Fruit fly (Drosophila melanogaster) whole organism, adult: Measurements from ENCODE around the gene fau.

ENCODE experiments used
- CG11617 ChIP-seq: fragments of 200-800 bp; sonication (Bioruptor generic); optimal IDR thresholded peaks from 2 replicates; lab custom pipeline; 2017; ENCODE audit warnings: mild to moderate bottlenecking, missing biosample characterization, missing genetic modification reagents, missing genetic modification characterization
- CG12768 ChIP-seq: fragments of 200-800 bp; sonication (Bioruptor generic); optimal IDR thresholded peaks from 2 replicates; lab custom pipeline; 2017; ENCODE audit warnings: missing biosample characterization, missing genetic modification characterization, mild to moderate bottlenecking, moderate library complexity, missing genetic modification reagents
- CG14711 ChIP-seq: fragments of 200-800 bp; sonication (Bioruptor generic); optimal IDR thresholded peaks from 2 replicates; lab custom pipeline; 2018; ENCODE audit warnings: missing biosample characterization, mild to moderate bottlenecking, missing genetic modification characterization, moderate library complexity
- CG1620 ChIP-seq: fragments of 200-800 bp; sonication (Bioruptor generic); optimal IDR thresholded peaks from 2 replicates; lab custom pipeline; 2016; ENCODE audit warnings: missing biosample characterization, missing genetic modification characterization
- CG7045 ChIP-seq: fragments of 200-800 bp; sonication (Bioruptor generic); optimal IDR thresholded peaks from 2 replicates; lab custom pipeline; 2017; ENCODE audit warnings: missing biosample characterization, mild to moderate bottlenecking, missing genetic modification characterization
- Clk ChIP-seq: fragments of 200-800 bp; sonication (Bioruptor generic); optimal IDR thresholded peaks from 2 replicates; lab custom pipeline; 2017; ENCODE audit warnings: missing biosample characterization, missing genetic modification characterization
- Crg-1 ChIP-seq: fragments of 200-800 bp; sonication (Bioruptor generic); optimal IDR thresholded peaks from 2 replicates; lab custom pipeline; 2016; ENCODE audit warnings: missing biosample characterization, missing genetic modification characterization
- Hr96 ChIP-seq: fragments of 200-800 bp; sonication (Bioruptor generic); optimal IDR thresholded peaks from 2 replicates; lab custom pipeline; 2016; ENCODE audit warnings: missing biosample characterization, missing genetic modification characterization
- Mnt ChIP-seq: fragments of 200-800 bp; sonication (Bioruptor generic); optimal IDR thresholded peaks from 2 replicates; lab custom pipeline; 2016; ENCODE audit warnings: missing biosample characterization, mild to moderate bottlenecking, missing genetic modification characterization
- cic ChIP-seq: fragments of 200-800 bp; sonication (Bioruptor generic); optimal IDR thresholded peaks from 2 replicates; lab custom pipeline; 2017; ENCODE audit warnings: missing biosample characterization, mild to moderate bottlenecking, missing genetic modification characterization, moderate library complexity
- kay ChIP-seq: fragments of 200-800 bp; sonication (Bioruptor generic); peaks from one replicate; lab custom pipeline; 2016; ENCODE audit warnings: missing biosample characterization, missing genetic modification characterization, borderline replicate concordance
- pad ChIP-seq: fragments of 200-800 bp; sonication (Bioruptor generic); optimal IDR thresholded peaks from 3 replicates; lab custom pipeline; 2017; ENCODE audit warnings: missing biosample characterization, missing genetic modification characterization, mild to moderate bottlenecking, moderate library complexity, missing genetic modification reagents
- tj ChIP-seq: fragments of 200-800 bp; sonication (Bioruptor generic); optimal IDR thresholded peaks from 3 replicates; lab custom pipeline; 2017; ENCODE audit warnings: missing biosample characterization, mild to moderate bottlenecking, missing genetic modification characterization, moderate library complexity

DNA sequence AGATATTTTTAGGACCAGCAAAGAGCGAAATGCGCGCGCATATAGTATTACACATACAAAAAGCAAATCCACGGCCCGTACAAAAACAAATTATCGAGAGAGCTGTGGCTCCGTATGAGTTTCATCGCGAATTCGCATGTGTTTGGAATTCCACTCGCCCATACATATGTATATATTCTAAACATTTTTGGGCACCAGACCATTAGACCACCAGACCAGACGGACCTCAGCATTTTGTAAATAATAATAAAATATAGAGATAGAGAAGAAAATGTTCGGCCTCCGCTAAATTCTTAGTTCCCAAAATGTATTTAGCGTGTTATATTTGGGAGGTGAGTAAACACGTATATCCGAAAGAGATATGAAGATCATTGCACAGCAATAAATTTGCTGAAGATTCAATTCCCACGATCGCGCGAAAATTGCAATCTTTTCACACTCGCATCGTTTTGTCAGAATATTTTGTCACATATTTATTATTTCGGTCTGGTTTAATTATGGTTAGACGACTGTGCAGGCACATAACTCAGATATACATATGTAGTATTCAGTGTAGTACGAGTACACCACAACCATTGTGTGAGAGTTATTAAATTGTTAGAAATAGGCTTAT lies 1.0 kb downstream of the fau start:
- TF ChIP-seq cic (GFP tag; lab: Kevin White, UChicago) (no peak), Hr96 (no peak), CG14711 (no peak), tj (GFP tag; lab: Kevin White, UChicago) (no peak), kay (GFP tag; lab: Kevin White, UChicago) (no peak), CG7045 (no peak), CG11617 (no peak), Clk (no peak), CG12768 (no peak), pad (GFP tag; lab: Kevin White, UChicago) (no peak), Crg-1 (GFP tag; lab: Kevin White, UChicago) (no peak), CG1620 (GFP tag; lab: Kevin White, UChicago) (no peak), Mnt (GFP tag; lab: Kevin White, UChicago) (no peak)
